Fruit fly (Drosophila melanogaster): Measurements from ENCODE around the gene CG11668.

CG11668 gene

dm6 chr3R:13009595-13009994 lies 28.6 kb upstream of the CG11668 start, which contains the start of gene CG11656:
CG11656 (plus strand) TSS chr3R:13009895.
- TF ChIP-seq Pif1A (GFP tag; optimal IDR thresholded peaks at IDR 0.05) (no peak), CG10348 (GFP tag; IDR thresholded peaks at IDR 0.05) (no peak), EcR (GFP tag; optimal IDR thresholded peaks at IDR 0.05) (no peak), Pif1B (GFP tag; optimal IDR thresholded peaks at IDR 0.05) (no peak), CG34367 (tag; optimal IDR thresholded peaks at IDR 0.05) (no peak), CG15710 (tag; optimal IDR thresholded peaks at IDR 0.05) (no peak), CG32121 (GFP tag; IDR thresholded peaks at IDR 0.05) (no peak), CG9948 (tag; optimal IDR thresholded peaks at IDR 0.05) (no peak), rn (GFP tag; IDR thresholded peaks at IDR 0.05) (no peak), CG8159 (tag; optimal IDR thresholded peaks at IDR 0.05) (no peak), CG8301 (tag; optimal IDR thresholded peaks at IDR 0.05) (no peak), CG17806 (tag; optimal IDR thresholded peaks at IDR 0.05) (no peak), CG4496 (GFP tag; IDR thresholded peaks at IDR 0.05) (no peak), gl (tag; optimal IDR thresholded peaks at IDR 0.05) (no peak), CG12605 (GFP tag; IDR thresholded peaks at IDR 0.05) (no peak), CG14655 (GFP tag; optimal IDR thresholded peaks at IDR 0.05) (no peak), D1 (tag; optimal IDR thresholded peaks at IDR 0.05) (no peak), Ets98B (GFP tag; IDR thresholded peaks at IDR 0.05) (no peak)

dm6 chr3R:13010905-13011620 lies 27.1 kb upstream of the CG11668 start, which contains the start of gene CG8031:
CG8031 (minus strand) TSS chr3R:13011310.
- TF ChIP-seq gl (tag; optimal IDR thresholded peaks at IDR 0.05): no peak
- TF ChIP-seq CG8159 (tag; optimal IDR thresholded peaks at IDR 0.05): peak; percentile 99
- TF ChIP-seq CG13204 (GFP tag; optimal IDR thresholded peaks at IDR 0.05): no peak
- TF ChIP-seq CG12605 (GFP tag; IDR thresholded peaks at IDR 0.05): no peak
- TF ChIP-seq CG17806 (tag; optimal IDR thresholded peaks at IDR 0.05): no peak
- peak; percentile 12; the same call in 1 of the 2 replicates for TF ChIP-seq Ets98B (GFP tag; IDR thresholded peaks at IDR 0.05)
- TF ChIP-seq Pif1A (GFP tag; optimal IDR thresholded peaks at IDR 0.05): no peak
- no peak for TF ChIP-seq CG10348 (GFP tag; IDR thresholded peaks at IDR 0.05)
- peak; percentile 100 for TF ChIP-seq EcR (GFP tag; optimal IDR thresholded peaks at IDR 0.05)
- no peak for TF ChIP-seq D1 (tag; optimal IDR thresholded peaks at IDR 0.05)
- TF ChIP-seq CG4496 (GFP tag; IDR thresholded peaks at IDR 0.05): 0 out of 3 replicates have a peak, but pooled peaks have one; percentile 29

- TF ChIP-seq CG8301 (tag; optimal IDR thresholded peaks at IDR 0.05): no peak
- TF ChIP-seq CG12605 (GFP tag; IDR thresholded peaks at IDR 0.05): peak; percentile 14; the same call in 1 of the 2 replicates
- TF ChIP-seq Pif1A (GFP tag; optimal IDR thresholded peaks at IDR 0.05): no peak
- TF ChIP-seq CG34367 (tag; optimal IDR thresholded peaks at IDR 0.05): no peak
- TF ChIP-seq EcR (GFP tag; optimal IDR thresholded peaks at IDR 0.05): no peak
- TF ChIP-seq Pif1B (GFP tag; optimal IDR thresholded peaks at IDR 0.05): no peak
- TF ChIP-seq D1 (tag; optimal IDR thresholded peaks at IDR 0.05): no peak
- TF ChIP-seq CG4496 (GFP tag; IDR thresholded peaks at IDR 0.05): peak; percentile 23; the same call in 1 of the 3 replicates
- no peak for TF ChIP-seq CG15710 (tag; optimal IDR thresholded peaks at IDR 0.05)
Measured at dm6 chr3R:13011621-13011963, 26.6 kb upstream of the CG11668 start, which contains the start of gene CtBP. CtBP (plus strand) TSS chr3R:13011649.

- TF ChIP-seq Pif1B (GFP tag; optimal IDR thresholded peaks at IDR 0.05): peak; percentile 63
- TF ChIP-seq fd96Ca (GFP tag; IDR thresholded peaks at IDR 0.05): peak; percentile 90
- TF ChIP-seq gl (tag; optimal IDR thresholded peaks at IDR 0.05): peak; percentile 58
- TF ChIP-seq CG13204 (GFP tag; optimal IDR thresholded peaks at IDR 0.05): peak; percentile 47
- no peak for TF ChIP-seq D1 (tag; optimal IDR thresholded peaks at IDR 0.05)
- peak; percentile 56 for TF ChIP-seq CG17806 (tag; optimal IDR thresholded peaks at IDR 0.05)
- peak; percentile 53 for TF ChIP-seq CG34367 (tag; optimal IDR thresholded peaks at IDR 0.05)
- peak; percentile 72 for TF ChIP-seq EcR (GFP tag; optimal IDR thresholded peaks at IDR 0.05)
- peak; percentile 91 for TF ChIP-seq CG32121 (GFP tag; IDR thresholded peaks at IDR 0.05)
- TF ChIP-seq CG14655 (GFP tag; optimal IDR thresholded peaks at IDR 0.05): no peak
- peak; percentile 68 for TF ChIP-seq CG8159 (tag; optimal IDR thresholded peaks at IDR 0.05)
- TF ChIP-seq CG10348 (GFP tag; IDR thresholded peaks at IDR 0.05): peak; percentile 48; the same call in 1 of the 2 replicates
- TF ChIP-seq CG8301 (tag; optimal IDR thresholded peaks at IDR 0.05): peak; percentile 60
- TF ChIP-seq CG15710 (tag; optimal IDR thresholded peaks at IDR 0.05): peak; percentile 65
- TF ChIP-seq rn (GFP tag; IDR thresholded peaks at IDR 0.05): peak; percentile 43; the same call in 1 of the 2 replicates
- peak; percentile 75 for TF ChIP-seq Pif1A (GFP tag; optimal IDR thresholded peaks at IDR 0.05)
- TF ChIP-seq CG12605 (GFP tag; IDR thresholded peaks at IDR 0.05): peak; percentile 73; the same call in 1 of the 2 replicates
- TF ChIP-seq CG4496 (GFP tag; IDR thresholded peaks at IDR 0.05): peak; percentile 91
- peak; percentile 47 for TF ChIP-seq CG9948 (tag; optimal IDR thresholded peaks at IDR 0.05)
- peak; percentile 47 for TF ChIP-seq Snoo (tag; optimal IDR thresholded peaks at IDR 0.05)
- TF ChIP-seq Ets98B (GFP tag; IDR thresholded peaks at IDR 0.05): peak; percentile 89
Measured at dm6 chr3R:13012351-13012750, 25.8 kb upstream of the CG11668 start.

dm6 chr3R:13012990-13013389 lies 25.2 kb upstream of the CG11668 start:
- TF ChIP-seq CG4496 (GFP tag; IDR thresholded peaks at IDR 0.05) (0 out of 3 replicates have a peak, but pooled peaks have one; percentile 16), gl (tag; optimal IDR thresholded peaks at IDR 0.05) (no peak), CG32121 (GFP tag; IDR thresholded peaks at IDR 0.05) (0 out of 2 replicates have a peak, but pooled peaks have one; percentile 14), fd96Ca (GFP tag; IDR thresholded peaks at IDR 0.05) (peak; percentile 32; the same call in 1 of the 3 replicates), CG13204 (GFP tag; optimal IDR thresholded peaks at IDR 0.05) (peak; percentile 70), CG12605 (GFP tag; IDR thresholded peaks at IDR 0.05) (peak; percentile 18; the same call in 1 of the 2 replicates)
